Worm (Caenorhabditis elegans): ENCODE results near the gene snr-5.

DNA sequence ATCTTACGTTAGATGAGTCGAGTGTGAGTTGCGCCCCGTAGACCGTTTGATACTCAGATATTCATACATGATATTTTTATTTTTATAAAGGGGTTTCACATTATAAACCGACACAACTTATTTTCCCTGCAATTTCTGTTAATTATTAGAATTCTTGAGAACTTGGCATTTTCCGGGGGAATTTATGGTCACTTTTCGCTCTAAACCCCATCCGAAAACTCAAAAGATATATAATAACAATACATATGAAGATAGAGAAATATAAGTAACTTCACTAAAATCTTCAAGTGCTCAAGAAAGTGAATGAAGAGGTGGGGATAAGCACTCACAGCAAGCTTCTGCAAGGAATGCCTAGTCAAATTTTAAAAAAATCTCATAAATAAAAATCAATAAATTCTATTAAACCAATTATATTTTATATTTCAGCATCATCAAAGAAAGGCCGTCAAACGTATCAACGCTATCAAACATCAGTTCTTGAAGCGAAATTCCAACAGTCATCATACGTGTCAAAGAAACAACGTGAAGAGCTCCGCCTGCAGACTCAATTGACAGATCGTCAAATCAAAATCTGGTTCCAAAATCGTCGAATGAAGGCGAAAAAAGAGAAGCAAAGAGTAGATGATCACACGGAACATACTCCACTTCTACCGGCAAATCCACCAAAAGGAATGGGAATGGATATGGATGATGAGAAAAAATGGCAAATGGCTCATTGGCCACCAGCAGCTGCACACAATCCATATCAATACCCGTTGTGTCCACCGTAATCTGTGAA is 46.1 kb upstream of the snr-5 start:
- TF ChIP-seq ref-1 (GFP tag; conservative IDR thresholded peaks at IDR 0.05) (no peak), flt-1 (GFP tag; IDR thresholded peaks at IDR 0.05) (no peak), ztf-23 (GFP tag; IDR thresholded peaks at IDR 0.05) (no peak)

All from whole organism, midembryonic.